Worm (Caenorhabditis elegans): ENCODE measurements around the gene dmsr-13.

The dmsr-13 gene

ce11 chrV:6769440-6769839 lies 50.3 kb downstream of the dmsr-13 start:
- TF ChIP-seq lir-1 (GFP tag; conservative IDR thresholded peaks at IDR 0.05) (no peak), aptf-3 (GFP tag; IDR thresholded peaks at IDR 0.05) (no peak), madf-10 (tag; optimal IDR thresholded peaks at IDR 0.05) (no peak), Y53F4B.3 (GFP tag; IDR thresholded peaks at IDR 0.05) (no peak), lin-26 (GFP tag; IDR thresholded peaks at IDR 0.05) (no peak), cebp-2 (GFP tag; IDR thresholded peaks at IDR 0.05) (no peak), let-607 (tag; optimal IDR thresholded peaks at IDR 0.05) (no peak), ceh-58 (GFP tag; IDR thresholded peaks at IDR 0.05) (no peak), dpl-1 (GFP tag; optimal IDR thresholded peaks at IDR 0.05) (no peak)

- no peak for TF ChIP-seq D2030.7 (GFP tag; IDR thresholded peaks at IDR 0.05)
- no peak for TF ChIP-seq F33H1.4 (GFP tag; IDR thresholded peaks at IDR 0.05)
- TF ChIP-seq let-526 (GFP tag; IDR thresholded peaks at IDR 0.05), result no peak
- no peak for TF ChIP-seq F22D6.2 (tag; optimal IDR thresholded peaks at IDR 0.05)
- TF ChIP-seq F57C9.4 (tag; optimal IDR thresholded peaks at IDR 0.05), result no peak
- TF ChIP-seq zim-3 (tag; optimal IDR thresholded peaks at IDR 0.05), result no peak
- no peak for TF ChIP-seq nfya-1 (tag; optimal IDR thresholded peaks at IDR 0.05; ENCODE audit: borderline replicate concordance, insufficient read depth)
- TF ChIP-seq pbrm-1 (GFP tag; IDR thresholded peaks at IDR 0.05), result no peak
These were observed 51.2 kb downstream of the dmsr-13 start, which contains the start of the genes T25F10.1 and clik-1 for ce11 chrV:6768452-6768929. Gene T25F10.1, plus strand, starts transcription at chrV:6768502. Gene clik-1, minus strand, starts transcription at chrV:6768732.
